Fruit fly (Drosophila melanogaster) whole organism, pupa: ENCODE results near the gene CG6726.

Experiments used
- CG10348 ChIP-seq: fragments of 200-800 bp; sonication (Bioruptor generic); IDR thresholded peaks from 2 replicates; pipeline ENCODE4 v1.3.6; 2022; ENCODE audit warnings: missing biosample characterization, missing genetic modification characterization
- CG17806 ChIP-seq: fragments of 200-800 bp; sonication (Bioruptor generic); optimal IDR thresholded peaks from 2 replicates; lab custom pipeline; 2018; ENCODE audit warnings: missing biosample characterization, mild to moderate bottlenecking, missing genetic modification characterization, moderate library complexity
- CG34367 ChIP-seq: fragments of 200-800 bp; sonication (Bioruptor generic); optimal IDR thresholded peaks from 2 replicates; lab custom pipeline; 2018; ENCODE audit warnings: missing biosample characterization, mild to moderate bottlenecking, missing genetic modification characterization
- CG8301 ChIP-seq: fragments of 200-800 bp; sonication (Bioruptor generic); optimal IDR thresholded peaks from 2 replicates; lab custom pipeline; 2018; ENCODE audit warnings: missing biosample characterization, mild to moderate bottlenecking, missing genetic modification characterization
- D1 ChIP-seq: fragments of 200-800 bp; sonication (Bioruptor generic); optimal IDR thresholded peaks from 2 replicates; lab custom pipeline; 2018; ENCODE audit warnings: missing biosample characterization, mild to moderate bottlenecking, missing genetic modification characterization, moderate library complexity
- EcR ChIP-seq: fragments of 200-800 bp; sonication (Bioruptor generic); optimal IDR thresholded peaks from 3 replicates; lab custom pipeline; 2019; ENCODE audit warnings: missing biosample characterization, missing genetic modification characterization, mild to moderate bottlenecking, moderate library complexity, missing genetic modification reagents
- Ets98B ChIP-seq: fragments of 200-800 bp; sonication (Bioruptor generic); IDR thresholded peaks from 2 replicates; pipeline ENCODE4 v1.3.6; 2022; ENCODE audit warnings: missing biosample characterization, missing genetic modification characterization

- TF ChIP-seq Ets98B (no peak), EcR (no peak), CG17806 (tag; lab: Kevin White, UChicago) (no peak), CG8301 (tag; lab: Kevin White, UChicago) (no peak), CG34367 (tag; lab: Kevin White, UChicago) (no peak), CG10348 (no peak), D1 (tag; lab: Kevin White, UChicago) (no peak)
Measured at dm6 chr3R:23141113-23141512, 49.6 kb downstream of the CG6726 start.
